Worm (Caenorhabditis elegans) whole organism, L4/young adult: ENCODE data around the gene T05A8.3.
"Not testable (repeated sequence)": the region's sequence is repeated elsewhere in the genome, so short reads cannot be mapped to it uniquely, and the experiment has no call there.

Experiments used
- W03F9.2 ChIP-seq: fragments of 150-350 bp; optimal IDR thresholded peaks from 2 replicates; lab custom pipeline; 2014; ENCODE audit warnings: missing biosample characterization, missing genetic modification characterization
- dao-5 ChIP-seq: sonication (generic microtip); optimal IDR thresholded peaks from 2 replicates; lab custom pipeline; 2016; ENCODE audit warnings: missing genotype, missing genetic modification characterization, moderate library complexity, missing compliant biosample characterization
- him-1 ChIP-seq: sonication (generic microtip); optimal IDR thresholded peaks from 2 replicates; lab custom pipeline; 2016; ENCODE audit warnings: missing genotype, missing genetic modification reagents, missing genetic modification characterization, missing compliant biosample characterization

The T05A8.3 gene

ce11 chrII:2672320-2672719 is 44.9 kb downstream of the T05A8.3 start, which contains the start of gene sri-57:
Gene sri-57 (minus strand): TSS chrII:2672420.
- not testable (repeated sequence) for TF ChIP-seq him-1, dao-5, W03F9.2 (tag; lab: Kevin White, UChicago)

- no peak for TF ChIP-seq dao-5 (tag; lab: Kevin White, UChicago)
- TF ChIP-seq W03F9.2 (tag; lab: Kevin White, UChicago): no peak
- TF ChIP-seq him-1 (tag; lab: Kevin White, UChicago): no peak
Observed at ce11 chrII:2665606-2666005, 51.6 kb downstream of the T05A8.3 start, which contains the start of gene F22E5.22. Gene F22E5.22 (plus strand): TSS chrII:2665906.

DNA sequence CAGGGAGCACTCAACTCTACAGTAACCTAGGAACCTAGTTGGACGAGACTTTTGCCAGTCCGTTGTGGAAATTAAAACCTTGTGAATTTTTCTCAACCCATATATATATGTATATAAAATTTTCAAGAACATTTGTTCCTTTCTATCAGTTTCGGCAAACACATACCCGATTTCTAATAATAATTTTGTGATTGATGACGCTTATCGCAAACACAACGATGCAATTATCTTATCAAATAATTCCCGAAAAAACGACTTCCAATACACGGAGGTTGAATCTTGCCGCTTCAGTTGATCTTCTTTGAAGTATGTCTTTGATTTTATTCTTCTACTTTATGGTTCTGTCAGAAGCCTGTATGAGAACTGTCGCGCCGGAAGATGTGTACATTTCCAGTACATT is 52.2 kb downstream of the T05A8.3 start, which contains the start of gene F22E5.2:
F22E5.2 (plus strand) TSS at position 301 of the 400 bp plus-strand sequence.
- TF ChIP-seq him-1, W03F9.2, dao-5 (tag; lab: Kevin White, UChicago): not testable (repeated sequence)
